Worm (Caenorhabditis elegans) whole organism, mixed stage, embryonic: ENCODE data around the gene W06D11.1.

Experiments used
- blmp-1 ChIP-seq: fragments of 150-350 bp; optimal IDR thresholded peaks from 2 replicates; lab custom pipeline; 2014; ENCODE audit warnings: missing biosample characterization, missing genetic modification characterization
- ceh-83 ChIP-seq: fragments of 200-800 bp; sonication (Bioruptor generic); optimal IDR thresholded peaks from 2 replicates; lab custom pipeline; 2018; ENCODE audit warnings: mild to moderate bottlenecking, missing genetic modification characterization, missing compliant biosample characterization
- ces-1 ChIP-seq: fragments of 150-350 bp; optimal IDR thresholded peaks from 2 replicates; lab custom pipeline; 2014; ENCODE audit warnings: missing biosample characterization, missing genetic modification reagents, missing genetic modification characterization
- elt-1 ChIP-seq: sonication (generic microtip); optimal IDR thresholded peaks from 2 replicates; lab custom pipeline; 2017; ENCODE audit warnings: missing genetic modification characterization, mild to moderate bottlenecking, missing compliant biosample characterization, antibody characterized with exemption, moderate library complexity, borderline replicate concordance; ENCODE audit not compliant: insufficient read depth
- elt-3 ChIP-seq: fragments of 150-350 bp; optimal IDR thresholded peaks from 2 replicates; lab custom pipeline; 2014; ENCODE audit warnings: missing biosample characterization, missing genetic modification characterization
- hlh-1 ChIP-seq: fragments of 150-350 bp; optimal IDR thresholded peaks from 2 replicates; lab custom pipeline; 2014; ENCODE audit warnings: missing biosample characterization, missing genetic modification reagents, missing genetic modification characterization
- lin-13 ChIP-seq: fragments of 150-350 bp; optimal IDR thresholded peaks from 2 replicates; lab custom pipeline; 2014; ENCODE audit warnings: missing biosample characterization, missing genetic modification characterization
- mep-1 ChIP-seq: fragments of 150-350 bp; optimal IDR thresholded peaks from 2 replicates; lab custom pipeline; 2017; ENCODE audit warnings: missing biosample characterization, missing genetic modification reagents, missing genetic modification characterization, inconsistent platforms
- nhr-237 ChIP-seq: fragments of 150-350 bp; optimal IDR thresholded peaks from 2 replicates; lab custom pipeline; 2014; ENCODE audit warnings: missing biosample characterization, missing genetic modification characterization
- nhr-28 ChIP-seq: fragments of 150-350 bp; optimal IDR thresholded peaks from 2 replicates; lab custom pipeline; 2014; ENCODE audit warnings: missing biosample characterization, missing genetic modification characterization
- nhr-76 ChIP-seq: sonication (generic microtip); optimal IDR thresholded peaks from 2 replicates; lab custom pipeline; 2017; ENCODE audit warnings: missing biosample characterization, missing genetic modification characterization
- snpc-4 ChIP-seq: fragments of 150-350 bp; optimal IDR thresholded peaks from 2 replicates; lab custom pipeline; 2014; ENCODE audit warnings: missing biosample characterization, missing genetic modification characterization

DNA sequence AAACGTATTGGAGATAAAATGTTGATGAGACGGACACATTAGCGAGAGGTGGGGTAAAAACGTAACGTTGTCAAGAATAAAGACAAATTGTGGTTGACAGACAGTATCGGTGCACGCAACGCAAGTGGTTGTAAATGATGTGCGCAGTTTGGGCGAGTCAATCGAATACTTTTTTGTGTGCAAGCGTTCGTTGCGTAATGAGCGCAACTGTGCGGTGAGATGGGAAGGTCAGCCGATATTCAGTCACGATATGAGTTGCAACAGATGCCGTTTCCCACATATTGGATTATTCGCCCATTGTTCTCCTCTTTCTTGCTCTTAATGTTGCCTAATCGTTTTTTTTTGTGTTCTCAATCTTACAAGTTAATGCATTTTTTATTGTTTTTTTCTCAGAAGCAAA lies 26.4 kb downstream of the W06D11.1 start, which contains the start of gene ceh-40:
- TF ChIP-seq elt-3 (tag; lab: Kevin White, UChicago): no peak
- TF ChIP-seq ceh-83 (GFP tag; lab: Kevin White, UChicago): no peak
- no peak for TF ChIP-seq nhr-237 (tag; lab: Kevin White, UChicago)
- TF ChIP-seq lin-13 (tag; lab: Kevin White, UChicago): no peak
- no peak for TF ChIP-seq mep-1 (tag; lab: Kevin White, UChicago)
- TF ChIP-seq snpc-4 (tag; lab: Kevin White, UChicago): no peak
- TF ChIP-seq ces-1: no peak
- TF ChIP-seq nhr-76 (tag; lab: Kevin White, UChicago): no peak
- TF ChIP-seq hlh-1 (tag; lab: Kevin White, UChicago): no peak
- TF ChIP-seq blmp-1: no peak
- TF ChIP-seq nhr-28 (tag; lab: Kevin White, UChicago): no peak
- no peak for TF ChIP-seq elt-1 (tag; lab: Kevin White, UChicago)
